Worm (Caenorhabditis elegans): Measurements from ENCODE around the gene C06C3.10.

DNA sequence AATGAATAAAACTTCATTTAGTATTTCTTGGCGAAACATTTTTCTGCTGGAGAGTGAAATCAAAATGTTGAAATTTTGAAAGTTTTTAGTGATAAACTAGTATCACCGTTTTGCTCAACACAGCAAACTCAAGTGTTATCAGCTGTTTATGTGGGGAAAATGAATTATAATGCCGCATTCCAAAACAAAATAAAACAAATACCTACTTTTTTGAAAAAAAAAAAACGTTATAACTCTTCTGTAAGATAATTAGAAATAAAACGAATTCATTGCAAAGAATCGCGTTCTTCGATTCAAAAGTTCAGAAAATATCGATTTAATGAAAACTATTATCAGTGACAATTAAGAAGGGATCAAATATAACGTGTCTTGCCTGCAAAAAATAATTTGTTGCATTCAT lies 20.4 kb upstream of the C06C3.10 start, which contains the start of gene Y51B9A.9:
- TF ChIP-seq flt-1 (GFP tag; IDR thresholded peaks at IDR 0.05) (no peak), ztf-23 (GFP tag; IDR thresholded peaks at IDR 0.05) (no peak), T22C8.4 (GFP tag; IDR thresholded peaks at IDR 0.05) (no peak), klf-2 (GFP tag; conservative IDR thresholded peaks at IDR 0.05) (no peak), med-1 (GFP tag; optimal IDR thresholded peaks at IDR 0.05; ENCODE audit: insufficient read depth) (no peak), cog-1 (tag; optimal IDR thresholded peaks at IDR 0.05) (no peak), ref-1 (GFP tag; conservative IDR thresholded peaks at IDR 0.05) (no peak)
